Fruit fly (Drosophila melanogaster) Kc167 (cell line): ENCODE measurements around the gene Prp31.

Experiments
- Myc ChIP-seq: fragments of >200 bp; optimal IDR thresholded peaks from 2 replicates; lab custom pipeline; 2017; ENCODE audit warnings: missing external identifiers
- Sin3A ChIP-seq: fragments of >200 bp; optimal IDR thresholded peaks from 2 replicates; lab custom pipeline; 2018; ENCODE audit warnings: missing external identifiers
- h ChIP-seq: fragments of >200 bp; optimal IDR thresholded peaks from 3 replicates; lab custom pipeline; 2018; ENCODE audit warnings: missing external identifiers
- insv ChIP-seq: fragments of >200 bp; optimal IDR thresholded peaks from 3 replicates; lab custom pipeline; 2018; ENCODE audit warnings: missing external identifiers
- psq ChIP-seq: fragments of >200 bp; optimal IDR thresholded peaks from 2 replicates; lab custom pipeline; 2017; ENCODE audit warnings: missing external identifiers
- ttk ChIP-seq: sonication (Bioruptor generic); optimal IDR thresholded peaks from 2 replicates; lab custom pipeline; 2017; ENCODE audit warnings: missing external identifiers

The Prp31 gene

DNA sequence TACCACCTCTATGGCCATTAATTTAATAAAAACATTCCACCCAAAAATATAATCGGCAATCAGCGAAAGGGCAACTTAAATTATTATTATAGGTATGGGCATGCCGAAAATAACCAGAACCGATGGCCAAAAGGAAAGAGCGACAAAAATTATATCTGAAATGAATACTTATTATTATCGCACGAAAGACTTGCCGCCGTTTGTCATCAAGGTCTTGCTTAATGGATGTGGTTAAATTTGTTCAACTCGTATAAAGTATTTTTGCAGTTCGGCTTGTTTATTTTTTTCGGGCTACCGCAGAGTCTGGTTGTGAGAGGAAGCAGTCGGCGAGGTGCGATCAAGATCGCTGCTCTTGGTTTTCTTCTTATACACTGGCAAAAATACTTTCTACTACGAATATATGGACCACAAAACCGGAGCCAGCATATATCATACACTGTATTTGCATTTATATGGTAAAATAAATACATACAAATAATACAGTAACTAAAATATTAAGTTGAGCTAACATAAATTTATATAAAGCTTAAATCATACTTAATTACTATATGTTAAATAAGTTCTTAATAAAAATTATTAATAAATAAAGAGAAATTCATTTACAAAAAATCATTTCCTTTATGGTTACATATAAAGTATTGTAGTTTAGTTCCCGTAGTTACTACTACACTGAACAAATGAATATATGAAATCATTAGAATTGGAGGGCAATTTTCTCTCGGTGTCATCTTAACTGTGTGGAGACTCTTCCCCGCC is 50.0 kb downstream of the Prp31 start:
- TF ChIP-seq ttk (lab: Kevin White, UChicago), result no peak
- no peak for TF ChIP-seq Sin3A (lab: Kevin White, UChicago)
- no peak for TF ChIP-seq insv (lab: Kevin White, UChicago)
- TF ChIP-seq Myc (lab: Kevin White, UChicago), result no peak
- TF ChIP-seq psq (lab: Kevin White, UChicago), result no peak
- no peak for TF ChIP-seq h (lab: Kevin White, UChicago)
